Fruit fly (Drosophila melanogaster) S2 (cell line): ENCODE data around the gene CG42264.

Experiments used
- CG8478 ChIP-seq: fragments of >200 bp; optimal IDR thresholded peaks from 2 replicates; lab custom pipeline; 2018
- CTCF ChIP-seq, 2 experiments: fragments of >200 bp; optimal IDR thresholded peaks; 2 replicates each; lab custom pipeline; 2018

DNA sequence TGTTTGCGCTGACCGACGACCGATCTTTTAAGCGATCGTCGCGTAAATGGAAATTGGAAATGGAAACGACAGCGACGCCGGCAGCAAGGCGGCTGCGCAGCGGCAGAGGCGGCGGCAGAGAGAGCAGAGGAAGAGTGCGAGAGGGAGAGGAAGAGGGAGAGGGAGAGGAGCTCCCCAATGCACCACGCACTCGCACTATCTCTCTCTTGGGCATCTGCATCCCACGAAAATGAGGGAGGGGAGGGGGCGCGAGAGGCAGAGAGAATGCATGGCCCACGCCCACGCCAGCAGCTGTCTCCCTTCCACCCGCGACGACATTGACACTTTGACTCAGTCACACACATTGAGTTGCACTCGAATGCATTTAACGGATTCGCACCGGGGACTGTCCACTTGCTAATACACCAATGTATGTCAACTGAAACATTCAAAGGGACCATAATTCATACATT, 5.7 kb downstream of the CG42264 start, which contains the start of gene CG3097:
- TF ChIP-seq CTCF (optimal IDR thresholded peaks at IDR 0.05; lab: Kevin White, UChicago) (no peak), CG8478 (lab: Kevin White, UChicago) (no peak)
